Worm (Caenorhabditis elegans): Measurements from ENCODE around the gene nspc-9.

DNA sequence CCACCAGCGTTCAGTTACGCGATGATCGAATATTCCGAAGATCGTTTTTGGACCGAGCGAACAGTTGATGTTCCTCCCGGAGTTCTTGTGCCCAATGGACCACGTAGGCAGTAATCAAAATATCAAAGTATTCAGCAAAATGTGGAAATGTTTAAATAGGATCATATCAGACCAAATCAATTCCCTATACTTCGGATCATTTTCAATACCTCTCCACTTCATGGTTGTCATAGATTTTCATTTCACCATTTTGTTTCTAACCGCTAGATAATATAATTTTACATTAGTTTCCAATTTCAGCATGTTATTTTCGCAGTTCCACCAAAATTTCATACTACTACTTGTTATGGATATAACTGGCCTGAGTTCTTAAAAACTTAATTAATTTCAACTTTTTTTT lies 25.6 kb downstream of the nspc-9 start:
- TF ChIP-seq him-1 (tag; optimal IDR thresholded peaks at IDR 0.05) (no peak), W03F9.2 (tag; optimal IDR thresholded peaks at IDR 0.05) (no peak)

All from whole organism, L4/young adult.